Worm (Caenorhabditis elegans): ENCODE results near the gene ncap-1.
A peak's percentile ranks its signal among the peaks of the same experiment; 100 is the strongest.

DNA sequence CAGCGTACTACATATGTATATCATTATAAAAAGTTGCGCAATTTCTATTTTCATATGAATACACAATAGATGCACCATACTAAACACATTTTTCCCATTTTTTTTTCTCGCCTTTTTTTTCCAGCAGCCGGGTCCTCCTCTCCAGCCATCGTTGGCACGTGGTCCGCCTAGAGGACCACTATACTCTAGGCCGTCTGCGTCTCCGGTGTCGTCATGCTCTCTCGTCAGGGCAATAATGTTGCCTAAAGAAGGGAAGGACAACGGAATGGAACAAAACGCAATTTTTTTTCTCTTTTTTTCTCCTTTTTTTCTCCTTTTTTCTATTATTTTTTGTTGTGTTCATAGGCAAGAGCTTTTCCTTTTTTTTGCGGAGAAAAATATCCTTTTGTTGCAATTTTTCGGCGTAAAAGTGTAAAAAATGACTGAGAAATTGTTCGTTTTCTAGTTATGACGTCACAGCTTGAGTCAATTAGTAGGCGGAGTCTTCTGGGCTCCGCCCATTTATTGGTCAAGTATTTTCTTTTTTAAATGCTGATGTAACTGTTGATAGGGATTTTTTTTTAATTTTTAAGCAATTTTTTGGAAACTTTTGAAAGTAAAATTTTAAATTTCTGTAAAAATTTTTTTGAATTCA lies 43.5 kb upstream of the ncap-1 start:
- TF ChIP-seq ztf-4 (tag; optimal IDR thresholded peaks at IDR 0.05) (no peak), elt-3 (tag; optimal IDR thresholded peaks at IDR 0.05) (no peak), zag-1 (tag; optimal IDR thresholded peaks at IDR 0.05) (peak; percentile 81), egl-27 (tag; optimal IDR thresholded peaks at IDR 0.05) (no peak), unc-39 (tag; optimal IDR thresholded peaks at IDR 0.05) (no peak), mbf-1 (tag; optimal IDR thresholded peaks at IDR 0.05) (no peak)
